Fruit fly (Drosophila melanogaster): ENCODE results near the gene Snx1.

The Snx1 gene

dm6 chr2L:3425947-3426346, 23.5 kb upstream of the Snx1 start:
- TF ChIP-seq CG15710 (tag; optimal IDR thresholded peaks at IDR 0.05) (no peak), EcR (GFP tag; optimal IDR thresholded peaks at IDR 0.05) (peak; percentile 21)

dm6 chr2L:3426669-3427232, 22.7 kb upstream of the Snx1 start, which contains the start of gene Pgant2:
Pgant2 (minus strand) TSS chr2L:3426719.
- TF ChIP-seq CG9948 (tag; optimal IDR thresholded peaks at IDR 0.05) (no peak), CG12605 (GFP tag; IDR thresholded peaks at IDR 0.05) (0 out of 2 replicates have a peak, but pooled peaks have one; percentile 13), CG4496 (GFP tag; IDR thresholded peaks at IDR 0.05) (0 out of 3 replicates have a peak, but pooled peaks have one; percentile 18), fd96Ca (GFP tag; IDR thresholded peaks at IDR 0.05) (0 out of 3 replicates have a peak, but pooled peaks have one; percentile 21), CG17806 (tag; optimal IDR thresholded peaks at IDR 0.05) (no peak), CG8159 (tag; optimal IDR thresholded peaks at IDR 0.05) (no peak)

- TF ChIP-seq CG8159 (tag; optimal IDR thresholded peaks at IDR 0.05) (peak; percentile 4), CG13204 (GFP tag; optimal IDR thresholded peaks at IDR 0.05) (no peak), CG32121 (GFP tag; IDR thresholded peaks at IDR 0.05) (peak; percentile 59; the same call in 1 of the 2 replicates), gl (tag; optimal IDR thresholded peaks at IDR 0.05) (no peak), CG8301 (tag; optimal IDR thresholded peaks at IDR 0.05) (no peak), Snoo (tag; optimal IDR thresholded peaks at IDR 0.05) (no peak), EcR (GFP tag; optimal IDR thresholded peaks at IDR 0.05) (no peak), CG4496 (GFP tag; IDR thresholded peaks at IDR 0.05) (no peak), CG12605 (GFP tag; IDR thresholded peaks at IDR 0.05) (no peak), CG10348 (GFP tag; IDR thresholded peaks at IDR 0.05) (no peak), CG34367 (tag; optimal IDR thresholded peaks at IDR 0.05) (no peak), D1 (tag; optimal IDR thresholded peaks at IDR 0.05) (no peak), Pif1A (GFP tag; optimal IDR thresholded peaks at IDR 0.05) (no peak), CG14655 (GFP tag; optimal IDR thresholded peaks at IDR 0.05) (peak; percentile 2), Ets98B (GFP tag; IDR thresholded peaks at IDR 0.05) (peak; percentile 9; the same call in 1 of the 2 replicates), CG17806 (tag; optimal IDR thresholded peaks at IDR 0.05) (no peak), rn (GFP tag; IDR thresholded peaks at IDR 0.05) (no peak), CG15710 (tag; optimal IDR thresholded peaks at IDR 0.05) (no peak), fd96Ca (GFP tag; IDR thresholded peaks at IDR 0.05) (no peak), CG9948 (tag; optimal IDR thresholded peaks at IDR 0.05) (peak; percentile 15), Pif1B (GFP tag; optimal IDR thresholded peaks at IDR 0.05) (no peak)
Measured at dm6 chr2L:3428419-3429097, 20.9 kb upstream of the Snx1 start.

dm6 chr2L:3435086-3435485, 14.4 kb upstream of the Snx1 start:
- TF ChIP-seq CG9948 (tag; optimal IDR thresholded peaks at IDR 0.05) (peak; percentile 7), CG4496 (GFP tag; IDR thresholded peaks at IDR 0.05) (peak; percentile 72; the same call in 2 of the 3 replicates), Pif1B (GFP tag; optimal IDR thresholded peaks at IDR 0.05) (no peak), CG8159 (tag; optimal IDR thresholded peaks at IDR 0.05) (no peak), CG8301 (tag; optimal IDR thresholded peaks at IDR 0.05) (peak; percentile 3), CG15710 (tag; optimal IDR thresholded peaks at IDR 0.05) (no peak), CG34367 (tag; optimal IDR thresholded peaks at IDR 0.05) (no peak), Snoo (tag; optimal IDR thresholded peaks at IDR 0.05) (no peak), CG17806 (tag; optimal IDR thresholded peaks at IDR 0.05) (no peak), CG12605 (GFP tag; IDR thresholded peaks at IDR 0.05) (no peak), CG32121 (GFP tag; IDR thresholded peaks at IDR 0.05) (peak; percentile 64; the same call in 1 of the 2 replicates), D1 (tag; optimal IDR thresholded peaks at IDR 0.05) (no peak), gl (tag; optimal IDR thresholded peaks at IDR 0.05) (no peak), Pif1A (GFP tag; optimal IDR thresholded peaks at IDR 0.05) (no peak), EcR (GFP tag; optimal IDR thresholded peaks at IDR 0.05) (no peak), fd96Ca (GFP tag; IDR thresholded peaks at IDR 0.05) (peak; percentile 65; the same call in 2 of the 3 replicates), CG10348 (GFP tag; IDR thresholded peaks at IDR 0.05) (no peak), rn (GFP tag; IDR thresholded peaks at IDR 0.05) (no peak), CG14655 (GFP tag; optimal IDR thresholded peaks at IDR 0.05) (peak; percentile 17), CG13204 (GFP tag; optimal IDR thresholded peaks at IDR 0.05) (no peak), Ets98B (GFP tag; IDR thresholded peaks at IDR 0.05) (peak; percentile 56)

- TF ChIP-seq CG8301 (tag; optimal IDR thresholded peaks at IDR 0.05) (peak; percentile 22), CG13204 (GFP tag; optimal IDR thresholded peaks at IDR 0.05) (no peak), Pif1A (GFP tag; optimal IDR thresholded peaks at IDR 0.05) (peak; percentile 30), CG8159 (tag; optimal IDR thresholded peaks at IDR 0.05) (no peak), CG17806 (tag; optimal IDR thresholded peaks at IDR 0.05) (no peak), Snoo (tag; optimal IDR thresholded peaks at IDR 0.05) (no peak), Ets98B (GFP tag; IDR thresholded peaks at IDR 0.05) (no peak; the same call in 1 of the 2 replicates), CG14655 (GFP tag; optimal IDR thresholded peaks at IDR 0.05) (peak; percentile 24), CG15710 (tag; optimal IDR thresholded peaks at IDR 0.05) (no peak), CG10348 (GFP tag; IDR thresholded peaks at IDR 0.05) (no peak), D1 (tag; optimal IDR thresholded peaks at IDR 0.05) (no peak), CG34367 (tag; optimal IDR thresholded peaks at IDR 0.05) (no peak), rn (GFP tag; IDR thresholded peaks at IDR 0.05) (0 out of 2 replicates have a peak, but pooled peaks have one; percentile 20), Pif1B (GFP tag; optimal IDR thresholded peaks at IDR 0.05) (no peak), CG4496 (GFP tag; IDR thresholded peaks at IDR 0.05) (peak; percentile 39; the same call in 2 of the 3 replicates), CG12605 (GFP tag; IDR thresholded peaks at IDR 0.05) (peak; percentile 47), fd96Ca (GFP tag; IDR thresholded peaks at IDR 0.05) (no peak), CG32121 (GFP tag; IDR thresholded peaks at IDR 0.05) (peak; percentile 13; the same call in 1 of the 2 replicates), EcR (GFP tag; optimal IDR thresholded peaks at IDR 0.05) (no peak), CG9948 (tag; optimal IDR thresholded peaks at IDR 0.05) (peak; percentile 25), gl (tag; optimal IDR thresholded peaks at IDR 0.05) (no peak)
Measured at dm6 chr2L:3436347-3436746, 13.1 kb upstream of the Snx1 start.

All from whole organism, pupa.